Worm (Caenorhabditis elegans): Measurements from ENCODE around the gene grl-27.

ce11 chrV:3578813-3579212 is 3.2 kb upstream of the grl-27 start, which contains the start of gene pygl-1:
- TF ChIP-seq alr-1 (tag; optimal IDR thresholded peaks at IDR 0.05) (no peak), skn-1 (tag; optimal IDR thresholded peaks at IDR 0.05) (no peak), ama-1 (optimal IDR thresholded peaks at IDR 0.05) (no peak), blmp-1 (tag; optimal IDR thresholded peaks at IDR 0.05; ENCODE audit: insufficient read depth) (no peak), ztf-11 (tag; optimal IDR thresholded peaks at IDR 0.05) (no peak), elt-3 (tag; optimal IDR thresholded peaks at IDR 0.05) (no peak), lin-13 (GFP tag; optimal IDR thresholded peaks at IDR 0.05) (no peak), nhr-10 (tag; optimal IDR thresholded peaks at IDR 0.05) (no peak), nhr-11 (tag; optimal IDR thresholded peaks at IDR 0.05) (no peak), ztf-4 (tag; optimal IDR thresholded peaks at IDR 0.05) (no peak), nhr-25 (tag; optimal IDR thresholded peaks at IDR 0.05) (no peak), snpc-4 (tag; optimal IDR thresholded peaks at IDR 0.05) (no peak), ceh-82 (tag; optimal IDR thresholded peaks at IDR 0.05) (no peak)
